Worm (Caenorhabditis elegans) whole organism, L2 larva: ENCODE data around the gene T19B10.12.

Experiments used
- F13H6.1 ChIP-seq: sonication (generic microtip); optimal IDR thresholded peaks from 2 replicates; lab custom pipeline; 2016; ENCODE audit warnings: missing genetic modification characterization, missing compliant biosample characterization
- alr-1 ChIP-seq: fragments of 150-350 bp; optimal IDR thresholded peaks from 2 replicates; lab custom pipeline; 2014; ENCODE audit warnings: missing biosample characterization, missing genetic modification characterization
- mbf-1 ChIP-seq: sonication (generic microtip); optimal IDR thresholded peaks from 2 replicates; lab custom pipeline; 2017; ENCODE audit warnings: missing biosample characterization, missing genetic modification characterization
- nhr-11 ChIP-seq: fragments of 150-350 bp; optimal IDR thresholded peaks from 2 replicates; lab custom pipeline; 2014; ENCODE audit warnings: missing biosample characterization, missing genetic modification characterization
- nhr-25 ChIP-seq: fragments of 150-350 bp; sonication (generic microtip); optimal IDR thresholded peaks from 3 replicates; lab custom pipeline; 2014; ENCODE audit warnings: missing biosample characterization, missing genetic modification characterization
- peb-1 ChIP-seq: fragments of 150-350 bp; optimal IDR thresholded peaks from 2 replicates; lab custom pipeline; 2014; ENCODE audit warnings: missing biosample characterization, missing genetic modification characterization
- snpc-4 ChIP-seq: fragments of 150-350 bp; optimal IDR thresholded peaks from 2 replicates; lab custom pipeline; 2014; ENCODE audit warnings: missing biosample characterization, missing genetic modification characterization
- unc-39 ChIP-seq: fragments of 150-350 bp; optimal IDR thresholded peaks from 2 replicates; lab custom pipeline; 2014; ENCODE audit warnings: missing biosample characterization, missing genetic modification characterization

- no peak for TF ChIP-seq nhr-25 (tag; lab: Kevin White, UChicago)
- TF ChIP-seq alr-1 (tag; lab: Kevin White, UChicago), result no peak
- no peak for TF ChIP-seq unc-39 (tag; lab: Kevin White, UChicago)
- TF ChIP-seq peb-1, result no peak
- no peak for TF ChIP-seq mbf-1 (tag; lab: Kevin White, UChicago)
- TF ChIP-seq snpc-4 (tag; lab: Kevin White, UChicago), result no peak
- TF ChIP-seq F13H6.1 (tag; lab: Kevin White, UChicago), result no peak
- no peak for TF ChIP-seq nhr-11 (tag; lab: Kevin White, UChicago)
These were observed at the start of gene T19B10.12 for ce11 chrV:11250735-11251134.
